Worm (Caenorhabditis elegans): ENCODE data around the gene C11G6.2.

Gene C11G6.2

DNA sequence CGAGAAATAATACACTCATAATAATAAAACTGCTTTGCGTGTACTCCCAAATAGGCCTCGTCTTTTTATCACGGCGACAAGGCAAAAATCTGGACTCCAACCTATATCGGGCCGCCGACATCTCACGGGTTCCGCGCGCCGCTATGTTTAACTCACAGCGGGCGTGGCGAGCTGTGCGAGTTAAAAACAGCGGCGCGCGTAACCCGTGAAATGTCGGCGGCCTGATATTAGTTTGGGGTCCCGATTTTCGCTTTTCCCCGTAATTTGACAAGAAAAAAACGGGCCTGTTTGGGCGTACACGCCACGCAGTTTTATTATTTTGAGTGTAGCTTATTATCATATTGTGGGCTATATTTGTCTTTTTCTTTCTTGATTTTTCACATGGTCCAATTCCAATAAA lies 13.4 kb downstream of the C11G6.2 start:
- TF ChIP-seq akir-1 (GFP tag; optimal IDR thresholded peaks at IDR 0.05) (no peak), nhr-120 (GFP tag; IDR thresholded peaks at IDR 0.05) (no peak), B0336.3 (GFP tag; IDR thresholded peaks at IDR 0.05) (no peak), snpc-4 (GFP tag; optimal IDR thresholded peaks at IDR 0.05) (peak; percentile 37), snpc-4 (tag; optimal IDR thresholded peaks at IDR 0.05) (peak; percentile 18 to 93 (median 82)), hmg-1.2 (GFP tag; IDR thresholded peaks at IDR 0.05) (peak; percentile 51; the same call in 1 of the 2 replicates), attf-6 (GFP tag; IDR thresholded peaks at IDR 0.05) (no peak)

DNA sequence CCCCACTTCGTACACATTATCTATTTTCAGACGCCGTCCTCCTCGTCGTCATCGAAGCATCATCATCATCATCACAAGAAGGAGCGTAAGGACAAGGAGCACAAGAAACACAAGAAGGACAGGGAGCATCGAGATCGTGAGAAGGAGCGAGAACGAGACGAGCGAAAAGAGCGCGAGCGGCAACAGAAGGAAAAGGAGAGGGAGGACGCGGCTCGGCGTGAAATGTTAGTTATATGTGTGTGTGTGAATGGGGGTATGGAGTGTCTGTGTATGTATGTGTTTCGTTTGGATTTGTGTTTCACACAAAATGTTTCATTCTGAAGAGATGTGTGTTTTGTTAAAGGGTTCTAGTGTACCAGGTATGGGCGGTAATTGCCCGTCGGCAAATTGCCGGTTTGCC lies 13.8 kb downstream of the C11G6.2 start:
- TF ChIP-seq tlf-1 (GFP tag; optimal IDR thresholded peaks at IDR 0.05) (no peak), sptf-2 (GFP tag; optimal IDR thresholded peaks at IDR 0.05) (no peak), pbrm-1 (GFP tag; IDR thresholded peaks at IDR 0.05) (no peak), Y53G8AR.9 (GFP tag; conservative IDR thresholded peaks at IDR 0.05) (no peak), zfh-2 (GFP tag; conservative IDR thresholded peaks at IDR 0.05) (peak; percentile 32; the same call in 1 of the 2 replicates), ceh-27 (GFP tag; optimal IDR thresholded peaks at IDR 0.05) (peak; percentile 2), rcor-1 (GFP tag; IDR thresholded peaks at IDR 0.05) (no peak), cebp-1 (GFP tag; IDR thresholded peaks at IDR 0.05) (no peak), cebp-1 (tag; optimal IDR thresholded peaks at IDR 0.05) (no peak), attf-6 (GFP tag; IDR thresholded peaks at IDR 0.05) (no peak), ama-1 (optimal IDR thresholded peaks at IDR 0.05) (no peak), ama-1 (GFP tag; optimal IDR thresholded peaks at IDR 0.05) (no peak), hmg-20 (GFP tag; IDR thresholded peaks at IDR 0.05) (no peak), nhr-80 (tag; optimal IDR thresholded peaks at IDR 0.05) (peak; percentile 9)

DNA sequence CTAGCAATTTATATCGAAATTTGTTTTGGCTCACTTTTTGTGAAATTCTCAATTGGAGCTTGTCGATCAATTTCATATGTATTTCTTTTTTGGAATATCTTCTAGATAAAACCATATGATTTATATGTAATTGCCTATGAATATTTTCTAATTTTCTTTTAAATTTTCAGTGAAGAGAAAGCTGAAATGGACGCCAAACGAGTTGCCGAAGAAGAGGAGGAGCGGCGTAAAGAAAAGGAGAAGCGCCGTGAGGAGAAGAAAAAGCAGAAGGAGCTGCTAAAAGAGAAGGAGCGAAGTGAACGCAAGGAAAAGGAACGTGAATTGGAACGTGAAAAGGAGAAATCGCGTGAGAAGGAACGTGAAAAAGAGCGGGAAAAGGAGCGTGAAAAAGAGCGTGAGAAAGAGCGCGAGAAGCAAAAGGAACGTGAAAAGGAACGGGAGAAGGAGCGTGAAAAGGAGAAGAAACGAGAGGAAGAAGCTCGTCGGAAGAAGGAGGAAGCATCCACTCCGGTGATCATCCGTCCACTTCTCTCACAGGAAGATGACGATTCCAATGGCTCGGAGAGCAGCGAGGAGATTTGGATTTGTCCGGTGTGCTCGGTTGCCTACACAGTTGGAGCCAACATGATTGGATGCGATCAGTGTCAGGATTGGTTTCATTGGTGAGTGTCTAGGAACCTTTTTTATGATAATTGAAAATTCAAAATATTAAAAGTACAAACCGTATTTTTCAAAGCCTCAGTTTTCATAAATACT lies 15.6 kb downstream of the C11G6.2 start:
- TF ChIP-seq lir-1 (GFP tag; conservative IDR thresholded peaks at IDR 0.05) (no peak), Y95B8A.8 (GFP tag; IDR thresholded peaks at IDR 0.05) (no peak), C17E4.6 (GFP tag; IDR thresholded peaks at IDR 0.05) (no peak), snpc-1.1 (tag; optimal IDR thresholded peaks at IDR 0.05; ENCODE audit: insufficient read depth) (no peak), egl-44 (GFP tag; IDR thresholded peaks at IDR 0.05) (no peak), lin-26 (GFP tag; IDR thresholded peaks at IDR 0.05) (no peak), ekl-4 (GFP tag; IDR thresholded peaks at IDR 0.05) (no peak), ceh-27 (GFP tag; optimal IDR thresholded peaks at IDR 0.05) (no peak), ceh-40 (GFP tag; IDR thresholded peaks at IDR 0.05) (no peak), dox-1 (GFP tag; IDR thresholded peaks at IDR 0.05) (no peak)

DNA sequence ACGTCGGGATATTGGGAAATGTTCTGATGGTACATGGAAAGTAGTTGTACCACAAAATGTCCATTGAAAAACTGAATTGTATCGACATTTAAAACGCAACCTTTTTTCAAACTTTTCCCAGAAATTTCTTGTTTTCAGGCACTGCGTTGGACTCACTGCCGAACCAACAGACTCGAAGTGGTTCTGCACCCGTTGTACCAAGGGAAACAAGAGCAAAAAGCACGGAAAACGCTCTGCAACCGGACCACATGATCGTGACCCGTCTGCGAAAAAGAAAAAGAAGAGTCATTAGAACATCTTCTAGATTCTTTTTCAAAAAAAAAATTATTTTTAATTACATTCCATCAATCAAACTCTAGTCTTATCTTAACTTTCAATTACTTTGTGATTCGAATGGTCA lies 16.9 kb downstream of the C11G6.2 start:
- TF ChIP-seq F22D6.2 (tag; optimal IDR thresholded peaks at IDR 0.05) (no peak), mcd-1 (GFP tag; IDR thresholded peaks at IDR 0.05) (no peak), attf-5 (GFP tag; optimal IDR thresholded peaks at IDR 0.05) (no peak), lin-35 (GFP tag; optimal IDR thresholded peaks at IDR 0.05) (no peak), F37B4.10 (GFP tag; IDR thresholded peaks at IDR 0.05) (no peak), egrh-3 (GFP tag; IDR thresholded peaks at IDR 0.05) (no peak), F57A8.1 (GFP tag; optimal IDR thresholded peaks at IDR 0.05) (no peak), nfya-2 (GFP tag; IDR thresholded peaks at IDR 0.05) (no peak), F49E8.2 (tag; optimal IDR thresholded peaks at IDR 0.05; ENCODE audit: insufficient read depth) (no peak), K11D2.4 (GFP tag; IDR thresholded peaks at IDR 0.05) (no peak), unc-130 (GFP tag; optimal IDR thresholded peaks at IDR 0.05) (no peak), nhr-120 (GFP tag; IDR thresholded peaks at IDR 0.05) (no peak), Y67H2A.10 (GFP tag; conservative IDR thresholded peaks at IDR 0.05) (no peak), mxl-1 (tag; optimal IDR thresholded peaks at IDR 0.05) (no peak)

Measured in whole organism, young adult.